Fruit fly (Drosophila melanogaster) whole organism, embryonic: ENCODE measurements around the gene CG14431.

Source experiments
- CG7745 ChIP-seq: fragments of 200-800 bp; sonication (Bioruptor generic); optimal IDR thresholded peaks from 2 replicates; lab custom pipeline; 2018; ENCODE audit warnings: missing biosample characterization, mild to moderate bottlenecking, missing genetic modification characterization, moderate library complexity
- CG8765 ChIP-seq: fragments of 200-800 bp; sonication (Bioruptor generic); IDR thresholded peaks from 2 replicates; pipeline ENCODE4 v1.3.6; 2022; ENCODE audit warnings: missing biosample characterization, missing genetic modification characterization
- Camta ChIP-seq: fragments of 200-800 bp; sonication (Bioruptor generic); optimal IDR thresholded peaks from 2 replicates; lab custom pipeline; 2016; ENCODE audit warnings: missing biosample characterization, missing genetic modification characterization
- ERR ChIP-seq: fragments of 200-800 bp; sonication (Bioruptor generic); optimal IDR thresholded peaks from 2 replicates; lab custom pipeline; 2016; ENCODE audit warnings: missing biosample characterization, missing genetic modification characterization
- HLHmδ ChIP-seq: fragments of 200-800 bp; sonication (Bioruptor generic); optimal IDR thresholded peaks from 2 replicates; lab custom pipeline; 2018; ENCODE audit warnings: missing biosample characterization, mild to moderate bottlenecking, missing genetic modification characterization, moderate library complexity
- Poxn ChIP-seq: fragments of 200-800 bp; sonication (Bioruptor generic); IDR thresholded peaks from 2 replicates; pipeline ENCODE4 v1.3.6; 2022; ENCODE audit warnings: missing biosample characterization, missing genetic modification characterization
- chm ChIP-seq: fragments of 200-800 bp; sonication (Bioruptor generic); IDR thresholded peaks from 2 replicates; pipeline ENCODE4 v1.3.6; 2022; ENCODE audit warnings: missing biosample characterization, missing genetic modification characterization
- nom ChIP-seq: fragments of 200-800 bp; sonication (Bioruptor generic); optimal IDR thresholded peaks from 2 replicates; lab custom pipeline; 2017; ENCODE audit warnings: missing biosample characterization, missing genetic modification characterization, mild to moderate bottlenecking, moderate library complexity, missing genetic modification reagents
- peb ChIP-seq: fragments of 200-800 bp; sonication (Bioruptor generic); IDR thresholded peaks from 2 replicates; pipeline ENCODE4 v1.3.6; 2022; ENCODE audit warnings: missing biosample characterization, missing genetic modification characterization

- TF ChIP-seq chm (GFP tag; lab: Robert Waterston, UW) (no peak), HLHmδ (no peak), ERR (no peak), CG8765 (GFP tag; lab: Robert Waterston, UW) (no peak), peb (GFP tag; lab: Robert Waterston, UW) (no peak), CG7745 (tag; lab: Kevin White, UChicago) (no peak), nom (GFP tag; lab: Kevin White, UChicago) (no peak), Poxn (GFP tag; lab: Robert Waterston, UW) (no peak), Camta (GFP tag; lab: Kevin White, UChicago) (no peak)
Observed at dm6 chrX:6976364-6976763, 68.3 kb downstream of the CG14431 start.
